Worm (Caenorhabditis elegans) whole organism, L4 larva: Measurements from ENCODE around the gene F54C8.7.

Experiments used
- F37D6.2 ChIP-seq: sonication (generic microtip); optimal IDR thresholded peaks from 2 replicates; lab custom pipeline; 2016; ENCODE audit warnings: mild to moderate bottlenecking, missing genetic modification characterization, missing compliant biosample characterization
- F49E8.2 ChIP-seq: sonication (generic microtip); optimal IDR thresholded peaks from 2 replicates; lab custom pipeline; 2016; ENCODE audit warnings: missing compliant biosample characterization, mild to moderate bottlenecking, missing genetic modification characterization, borderline replicate concordance
- R02D3.7 ChIP-seq: fragments of 150-350 bp; sonication (generic microtip); optimal IDR thresholded peaks from 3 replicates; lab custom pipeline; 2014; ENCODE audit warnings: missing biosample characterization, missing genetic modification characterization
- T20F7.1 ChIP-seq: fragments of 200-800 bp; sonication (Bioruptor generic); optimal IDR thresholded peaks from 2 replicates; lab custom pipeline; 2018; ENCODE audit warnings: mild to moderate bottlenecking, missing genetic modification characterization, missing compliant biosample characterization
- T26A8.4 ChIP-seq: fragments of 200-800 bp; sonication (Bioruptor generic); IDR thresholded peaks from 2 replicates; pipeline ENCODE4 v1.3.6; 2022; ENCODE audit warnings: missing genetic modification characterization, missing compliant biosample characterization
- Y48G9A.11 ChIP-seq: fragments of 200-800 bp; sonication (Bioruptor generic); IDR thresholded peaks from 2 replicates; pipeline ENCODE4 v1.3.6; 2022; ENCODE audit warnings: missing genetic modification reagents, missing genetic modification characterization, missing compliant biosample characterization
- Y75B8A.6 ChIP-seq: fragments of 200-800 bp; sonication (Bioruptor generic); IDR thresholded peaks from 2 replicates; pipeline ENCODE4 v1.3.6; 2022; ENCODE audit warnings: missing genetic modification reagents, missing genetic modification characterization, missing compliant biosample characterization
- aha-1 ChIP-seq: fragments of 150-350 bp; peaks from one replicate; lab custom pipeline; 2014; ENCODE audit warnings: missing biosample characterization, missing genetic modification characterization
- ama-1 ChIP-seq: fragments of 150-350 bp; optimal IDR thresholded peaks from 2 replicates; lab custom pipeline; 2014; ENCODE audit warnings: inconsistent platforms, mixed read lengths
- arid-1 ChIP-seq: fragments of 200-800 bp; sonication (Bioruptor generic); conservative IDR thresholded peaks from 2 replicates; pipeline ENCODE4 v1.3.6; 2022; ENCODE audit warnings: missing genetic modification reagents, missing genetic modification characterization, missing compliant biosample characterization
- ceh-20 ChIP-seq: fragments of 200-800 bp; sonication (Bioruptor generic); IDR thresholded peaks from 2 replicates; pipeline ENCODE4 v1.3.6; 2022; ENCODE audit warnings: missing genetic modification reagents, missing genetic modification characterization, missing compliant biosample characterization
- ceh-44 ChIP-seq: fragments of 200-800 bp; sonication (Bioruptor generic); IDR thresholded peaks from 2 replicates; pipeline ENCODE4 v1.3.6; 2022; ENCODE audit warnings: missing genetic modification reagents, missing genetic modification characterization, missing compliant biosample characterization
- ctbp-1 ChIP-seq: fragments of 200-800 bp; sonication (Bioruptor generic); IDR thresholded peaks from 2 replicates; pipeline ENCODE4 v1.3.6; 2022; ENCODE audit warnings: missing genetic modification reagents, missing genetic modification characterization, missing compliant biosample characterization
- dmd-6 ChIP-seq: fragments of 200-800 bp; sonication (Bioruptor generic); IDR thresholded peaks from 2 replicates; pipeline ENCODE4 v1.3.6; 2022; ENCODE audit warnings: missing genetic modification reagents, missing genetic modification characterization, missing compliant biosample characterization
- dmd-8 ChIP-seq: fragments of 200-800 bp; sonication (Bioruptor generic); IDR thresholded peaks from 2 replicates; pipeline ENCODE4 v1.3.6; 2022; ENCODE audit warnings: missing genetic modification characterization, missing compliant biosample characterization
- dmd-9 ChIP-seq: fragments of 200-800 bp; sonication (Bioruptor generic); IDR thresholded peaks from 2 replicates; pipeline ENCODE4 v1.3.6; 2022; ENCODE audit warnings: missing genetic modification reagents, missing genetic modification characterization, missing compliant biosample characterization
- dpl-1 ChIP-seq: fragments of 150-350 bp; optimal IDR thresholded peaks from 2 replicates; lab custom pipeline; 2014; ENCODE audit warnings: missing biosample characterization, missing genetic modification reagents, missing genetic modification characterization
- dve-1 ChIP-seq: sonication (generic microtip); optimal IDR thresholded peaks from 2 replicates; lab custom pipeline; 2017; ENCODE audit warnings: antibody characterized with exemption, mild to moderate bottlenecking, missing genetic modification characterization, missing compliant biosample characterization; ENCODE audit not compliant: insufficient read depth
- fkh-10 ChIP-seq: fragments of 150-350 bp; optimal IDR thresholded peaks from 2 replicates; lab custom pipeline; 2014; ENCODE audit warnings: missing biosample characterization, missing genetic modification reagents, missing genetic modification characterization
- hif-1 ChIP-seq, 2 experiments: sonication (generic microtip); optimal IDR thresholded peaks; 2 replicates each; lab custom pipeline; 2016 to 2017; ENCODE audit warnings: missing compliant biosample characterization in 2 of 2, missing genetic modification characterization in 2 of 2, missing genetic modification reagents in 2 of 2, missing genotype in 2 of 2, mild to moderate bottlenecking in 1 of 2
- hlh-11 ChIP-seq: fragments of 200-800 bp; sonication (Bioruptor generic); optimal IDR thresholded peaks from 2 replicates; lab custom pipeline; 2018; ENCODE audit warnings: mild to moderate bottlenecking, missing genetic modification characterization, missing compliant biosample characterization
- hlh-30 ChIP-seq: sonication (generic microtip); optimal IDR thresholded peaks from 2 replicates; lab custom pipeline; 2017; ENCODE audit warnings: antibody characterized with exemption, mild to moderate bottlenecking, missing genetic modification characterization, missing compliant biosample characterization; ENCODE audit not compliant: insufficient read depth
- hmg-1.1 ChIP-seq: fragments of 200-800 bp; sonication (Bioruptor generic); IDR thresholded peaks from 2 replicates; pipeline ENCODE4 v1.3.6; 2022; ENCODE audit warnings: missing genetic modification reagents, missing genetic modification characterization, missing compliant biosample characterization
- lin-13 ChIP-seq: fragments of 150-350 bp; optimal IDR thresholded peaks from 2 replicates; lab custom pipeline; 2014; ENCODE audit warnings: missing biosample characterization, missing genetic modification reagents, missing genetic modification characterization
- lin-15B ChIP-seq: fragments of 150-350 bp; sonication (generic microtip); optimal IDR thresholded peaks from 3 replicates; lab custom pipeline; 2014; ENCODE audit warnings: missing biosample characterization, missing genetic modification characterization
- lin-29 ChIP-seq: fragments of 200-800 bp; sonication (Bioruptor generic); IDR thresholded peaks from 2 replicates; pipeline ENCODE4 v1.3.6; 2022; ENCODE audit warnings: missing genetic modification reagents, missing genetic modification characterization, missing compliant biosample characterization
- lin-38 ChIP-seq: fragments of 200-800 bp; sonication (Bioruptor generic); IDR thresholded peaks from 2 replicates; pipeline ENCODE4 v1.3.6; 2022; ENCODE audit warnings: missing genetic modification reagents, missing genetic modification characterization, missing compliant biosample characterization
- lsy-2 ChIP-seq, 2 experiments: fragments of 150-350 bp in 1 of 2; sonication (generic microtip) in 1 of 2; optimal IDR thresholded peaks; 2 replicates each; lab custom pipeline; 2014 to 2017; ENCODE audit warnings: missing biosample characterization in 2 of 2, missing genetic modification characterization in 2 of 2
- madf-9 ChIP-seq: fragments of 200-800 bp; sonication (Bioruptor generic); conservative IDR thresholded peaks from 2 replicates; pipeline ENCODE4 v1.3.6; 2022; ENCODE audit warnings: missing genetic modification reagents, missing genetic modification characterization, missing compliant biosample characterization
- mdt-29 ChIP-seq: fragments of 200-800 bp; sonication (Bioruptor generic); IDR thresholded peaks from 2 replicates; pipeline ENCODE4 v1.3.6; 2022; ENCODE audit warnings: missing genetic modification reagents, missing genetic modification characterization, missing compliant biosample characterization
- mep-1 ChIP-seq: fragments of 150-350 bp; sonication (generic microtip); optimal IDR thresholded peaks from 3 replicates; lab custom pipeline; 2014; ENCODE audit warnings: missing biosample characterization, missing genetic modification characterization
- mxl-2 ChIP-seq: fragments of 200-800 bp; sonication (Bioruptor generic); conservative IDR thresholded peaks from 2 replicates; pipeline ENCODE4 v1.3.6; 2022; ENCODE audit warnings: missing genetic modification reagents, missing genetic modification characterization, missing compliant biosample characterization
- mxl-3 ChIP-seq: fragments of 200-800 bp; sonication (Bioruptor generic); optimal IDR thresholded peaks from 2 replicates; lab custom pipeline; 2018; ENCODE audit warnings: mild to moderate bottlenecking, missing genetic modification characterization, missing compliant biosample characterization
- nhr-102 ChIP-seq: sonication (generic microtip); optimal IDR thresholded peaks from 2 replicates; lab custom pipeline; 2016; ENCODE audit warnings: mild to moderate bottlenecking, missing genetic modification characterization, moderate library complexity, missing compliant biosample characterization
- nhr-111 ChIP-seq: fragments of 200-800 bp; sonication (Bioruptor generic); optimal IDR thresholded peaks from 2 replicates; lab custom pipeline; 2018; ENCODE audit warnings: mild to moderate bottlenecking, missing genetic modification characterization, missing compliant biosample characterization
- nhr-237 ChIP-seq: sonication (generic microtip); optimal IDR thresholded peaks from 2 replicates; lab custom pipeline; 2017; ENCODE audit warnings: missing biosample characterization, missing genetic modification characterization
- nhr-28 ChIP-seq: fragments of 150-350 bp; optimal IDR thresholded peaks from 2 replicates; lab custom pipeline; 2014; ENCODE audit warnings: missing biosample characterization, missing genetic modification characterization
- nhr-41 ChIP-seq: fragments of 200-800 bp; sonication (Bioruptor generic); IDR thresholded peaks from 2 replicates; pipeline ENCODE4 v1.3.6; 2022; ENCODE audit warnings: missing genetic modification reagents, missing genetic modification characterization, missing compliant biosample characterization
- nhr-42 ChIP-seq: fragments of 200-800 bp; sonication (Bioruptor generic); IDR thresholded peaks from 2 replicates; pipeline ENCODE4 v1.3.6; 2022; ENCODE audit warnings: missing genetic modification characterization, missing compliant biosample characterization
- pha-4 ChIP-seq, 2 experiments: fragments of 150-350 bp in 1 of 2; fragments of 200-800 bp in 1 of 2; sonication (Bioruptor generic) in 1 of 2; IDR thresholded peaks in 1 of 2; optimal IDR thresholded peaks in 1 of 2; 2 replicates each; pipeline versions ENCODE4 v1.3.6 to Lab custom; 2014 to 2022; ENCODE audit warnings: missing genetic modification characterization in 2 of 2, missing genetic modification reagents in 2 of 2, missing biosample characterization in 1 of 2, missing compliant biosample characterization in 1 of 2
- rbr-2 ChIP-seq: sonication (generic microtip); optimal IDR thresholded peaks from 2 replicates; lab custom pipeline; 2016; ENCODE audit warnings: missing genotype, missing genetic modification characterization, missing compliant biosample characterization
- skn-1 ChIP-seq: fragments of 150-350 bp; optimal IDR thresholded peaks from 2 replicates; lab custom pipeline; 2014; ENCODE audit warnings: missing biosample characterization, missing genetic modification characterization
- spr-1 ChIP-seq: sonication (generic microtip); optimal IDR thresholded peaks from 2 replicates; lab custom pipeline; 2016; ENCODE audit warnings: mild to moderate bottlenecking, missing genetic modification characterization, missing compliant biosample characterization
- tag-97 ChIP-seq: fragments of 200-800 bp; sonication (Bioruptor generic); IDR thresholded peaks from 2 replicates; pipeline ENCODE4 v1.3.6; 2022; ENCODE audit warnings: missing genetic modification characterization, missing compliant biosample characterization
- unc-130 ChIP-seq: sonication (generic microtip); optimal IDR thresholded peaks from 2 replicates; lab custom pipeline; 2016; ENCODE audit warnings: missing genetic modification reagents, missing genetic modification characterization, missing compliant biosample characterization
- unc-62 ChIP-seq, 3 experiments: fragments of 150-350 bp in 1 of 3; sonication (generic microtip); optimal IDR thresholded peaks in 2 of 3; peaks in 1 of 3; 1 replicate in 1 of 3; 2 replicates in 2 of 3; lab custom pipeline; 2014 to 2017; ENCODE audit warnings: missing biosample characterization in 3 of 3, missing genetic modification characterization in 3 of 3, missing genetic modification reagents in 3 of 3, missing genotype in 1 of 3
- vab-7 ChIP-seq: fragments of 200-800 bp; sonication (Bioruptor generic); IDR thresholded peaks from 2 replicates; pipeline ENCODE4 v1.3.6; 2022; ENCODE audit warnings: missing genetic modification reagents, missing genetic modification characterization, missing compliant biosample characterization
- zfp-3 ChIP-seq: fragments of 200-800 bp; sonication (Bioruptor generic); conservative IDR thresholded peaks from 2 replicates; pipeline ENCODE4 v1.3.6; 2022; ENCODE audit warnings: missing genetic modification reagents, missing genetic modification characterization, missing compliant biosample characterization
- ztf-7 ChIP-seq: fragments of 150-350 bp; optimal IDR thresholded peaks from 2 replicates; lab custom pipeline; 2014; ENCODE audit warnings: missing biosample characterization, missing genetic modification characterization

F54C8.7 gene

DNA sequence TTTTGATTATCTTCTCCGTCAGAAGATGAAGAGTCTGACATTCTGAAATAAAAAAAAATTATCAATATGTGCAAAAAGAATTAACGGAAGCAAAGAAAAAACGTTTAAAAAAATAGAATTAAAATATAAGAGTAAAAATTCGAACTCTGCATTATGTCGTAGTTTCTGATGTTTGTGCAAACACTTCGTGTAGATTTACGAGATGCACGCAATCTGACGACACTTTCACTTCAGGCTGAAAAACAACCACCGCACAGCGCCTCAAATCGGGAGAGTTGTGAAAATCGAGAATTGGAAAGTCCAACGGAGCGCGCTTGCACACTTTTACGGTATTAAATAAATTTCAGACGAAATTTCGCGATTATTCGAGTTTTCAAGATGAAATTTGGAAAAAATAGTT, 47.3 kb downstream of the F54C8.7 start, which contains the start of gene T26G10.1:
T26G10.1 (minus strand) TSS at position 42 of the 400 bp plus-strand sequence.
- TF ChIP-seq ceh-44 (GFP tag; lab: Robert Waterston, UW): peak; percentile 71; the same call in 1 of the 2 replicates
- TF ChIP-seq spr-1 (tag; lab: Kevin White, UChicago): no peak
- peak; percentile 39 for TF ChIP-seq nhr-102 (tag; lab: Kevin White, UChicago)
- peak in 1 of 2 experiments; percentile 85 for TF ChIP-seq lsy-2 (tag; optimal IDR thresholded peaks at IDR 0.05; lab: Kevin White, UChicago)
- peak; percentile 95 for TF ChIP-seq lin-38 (GFP tag; lab: Robert Waterston, UW)
- no peak for TF ChIP-seq nhr-111 (GFP tag; lab: Kevin White, UChicago)
- TF ChIP-seq vab-7: 0 out of 2 replicates have a peak, but pooled peaks have one; percentile 21
- TF ChIP-seq dmd-6 (GFP tag; lab: Robert Waterston, UW): peak; percentile 76
- no peak for TF ChIP-seq nhr-237 (tag; lab: Kevin White, UChicago)
- TF ChIP-seq F37D6.2: peak; percentile 3
- TF ChIP-seq ztf-7 (tag; lab: Kevin White, UChicago): no peak
- TF ChIP-seq ama-1 (lab: Kevin White, UChicago): no peak
- peak; percentile 42 for TF ChIP-seq unc-130 (GFP tag; lab: Kevin White, UChicago)
- no peak for TF ChIP-seq mdt-29 (GFP tag; lab: Robert Waterston, UW)
- TF ChIP-seq T20F7.1 (GFP tag; lab: Kevin White, UChicago): peak; percentile 73
- no peak for TF ChIP-seq unc-62 (GFP tag; optimal IDR thresholded peaks at IDR 0.05 in 1 of 2; lab: Kevin White, UChicago)
- no peak for TF ChIP-seq unc-62 (tag; optimal IDR thresholded peaks at IDR 0.05; lab: Kevin White, UChicago)
- TF ChIP-seq hif-1 (tag; optimal IDR thresholded peaks at IDR 0.05; lab: Kevin White, UChicago): no peak
- no peak for TF ChIP-seq zfp-3 (GFP tag; lab: Robert Waterston, UW)
- TF ChIP-seq nhr-28 (tag; lab: Kevin White, UChicago): peak; percentile 43
- no peak for TF ChIP-seq skn-1 (tag; lab: Kevin White, UChicago)
- TF ChIP-seq mep-1 (tag; lab: Kevin White, UChicago): peak; percentile 67
- TF ChIP-seq dmd-9 (GFP tag; lab: Robert Waterston, UW): 0 out of 2 replicates have a peak, but pooled peaks have one; percentile 59
- TF ChIP-seq ceh-20 (GFP tag; lab: Robert Waterston, UW): 0 out of 2 replicates have a peak, but pooled peaks have one; percentile 45
- TF ChIP-seq tag-97 (GFP tag; lab: Robert Waterston, UW): no peak
- TF ChIP-seq pha-4 (GFP tag; IDR thresholded peaks at IDR 0.05; lab: Robert Waterston, UW): peak; percentile 58; the same call in 1 of the 2 replicates
- no peak for TF ChIP-seq pha-4 (tag; optimal IDR thresholded peaks at IDR 0.05; lab: Kevin White, UChicago)
- TF ChIP-seq T26A8.4 (GFP tag; lab: Robert Waterston, UW): peak; percentile 66
- no peak for TF ChIP-seq fkh-10 (GFP tag; lab: Kevin White, UChicago)
- peak; percentile 34 for TF ChIP-seq hlh-30 (tag; lab: Kevin White, UChicago)
- peak; percentile 13 for TF ChIP-seq F49E8.2 (tag; lab: Kevin White, UChicago)
- no peak for TF ChIP-seq nhr-42 (GFP tag; lab: Robert Waterston, UW)
- peak; percentile 56; the same call in 1 of the 2 replicates for TF ChIP-seq ctbp-1 (GFP tag; lab: Robert Waterston, UW)
- no peak for TF ChIP-seq mxl-3 (GFP tag; lab: Kevin White, UChicago)
- TF ChIP-seq dpl-1: peak; percentile 68
- peak; percentile 60 for TF ChIP-seq dve-1 (tag; lab: Kevin White, UChicago)
- TF ChIP-seq dmd-8 (GFP tag; lab: Robert Waterston, UW): no peak
- TF ChIP-seq nhr-41 (GFP tag; lab: Robert Waterston, UW): no peak
- TF ChIP-seq madf-9 (GFP tag; lab: Robert Waterston, UW): 0 out of 2 replicates have a peak, but pooled peaks have one; percentile 42
- no peak for TF ChIP-seq Y75B8A.6 (GFP tag; lab: Robert Waterston, UW)
- TF ChIP-seq lin-15B (tag; lab: Kevin White, UChicago): peak; percentile 55
- TF ChIP-seq lin-29: 0 out of 2 replicates have a peak, but pooled peaks have one; percentile 16
- peak; percentile 72 for TF ChIP-seq Y48G9A.11 (GFP tag; lab: Robert Waterston, UW)
- TF ChIP-seq rbr-2 (tag; lab: Kevin White, UChicago): peak; percentile 67
- peak; percentile 88 for TF ChIP-seq aha-1 (tag; lab: Kevin White, UChicago)
- peak; percentile 85 for TF ChIP-seq R02D3.7 (tag; lab: Kevin White, UChicago)
- TF ChIP-seq mxl-2 (GFP tag; lab: Robert Waterston, UW): no peak
- TF ChIP-seq arid-1 (GFP tag; lab: Robert Waterston, UW): peak; percentile 80
- TF ChIP-seq lin-13 (GFP tag; lab: Kevin White, UChicago): no peak
- TF ChIP-seq hlh-11 (tag; lab: Kevin White, UChicago): peak; percentile 59
- TF ChIP-seq hmg-1.1 (GFP tag; lab: Robert Waterston, UW): peak; percentile 71
